Fruit fly (Drosophila melanogaster) whole organism, prepupa: ENCODE measurements around the gene CG9257.

ENCODE experiments used
- Blimp-1 ChIP-seq: fragments of 200-800 bp; sonication (Bioruptor generic); optimal IDR thresholded peaks from 3 replicates; lab custom pipeline; 2017; ENCODE audit warnings: missing biosample characterization, missing genetic modification characterization, mild to moderate bottlenecking, moderate library complexity, missing genetic modification reagents
- CG10669 ChIP-seq: fragments of 200-800 bp; sonication (Bioruptor generic); optimal IDR thresholded peaks from 3 replicates; lab custom pipeline; 2018; ENCODE audit warnings: missing biosample characterization, mild to moderate bottlenecking, missing genetic modification characterization, moderate library complexity
- CG11762 ChIP-seq: fragments of 200-800 bp; sonication (Bioruptor generic); optimal IDR thresholded peaks from 3 replicates; lab custom pipeline; 2016; ENCODE audit warnings: missing biosample characterization, missing genetic modification characterization; ENCODE audit not compliant: insufficient read depth
- CG11902 ChIP-seq: fragments of 200-800 bp; sonication (Bioruptor generic); optimal IDR thresholded peaks from 3 replicates; lab custom pipeline; 2016; ENCODE audit warnings: missing biosample characterization, missing genetic modification characterization
- CG15336 ChIP-seq: fragments of 200-800 bp; sonication (Bioruptor generic); IDR thresholded peaks from 2 replicates; pipeline ENCODE4 v1.3.6; 2022; ENCODE audit warnings: missing biosample characterization, missing genetic modification characterization
- CG16779 ChIP-seq: fragments of 200-800 bp; sonication (Bioruptor generic); optimal IDR thresholded peaks from 3 replicates; lab custom pipeline; 2017; ENCODE audit warnings: missing biosample characterization, mild to moderate bottlenecking, missing genetic modification characterization
- CG3032 ChIP-seq: fragments of 200-800 bp; optimal IDR thresholded peaks from 2 replicates; lab custom pipeline; 2019; ENCODE audit warnings: missing biosample characterization, mild to moderate bottlenecking, missing genetic modification characterization, moderate library complexity
- CG31627 ChIP-seq: fragments of 200-800 bp; sonication (Bioruptor generic); optimal IDR thresholded peaks from 3 replicates; lab custom pipeline; 2016; ENCODE audit warnings: missing biosample characterization, missing genetic modification characterization
- CG32006 ChIP-seq: fragments of 200-800 bp; sonication (Bioruptor generic); optimal IDR thresholded peaks from 3 replicates; lab custom pipeline; 2017; ENCODE audit warnings: missing biosample characterization, mild to moderate bottlenecking, missing genetic modification characterization
- CG34406 ChIP-seq: fragments of 200-800 bp; sonication (Bioruptor generic); optimal IDR thresholded peaks from 3 replicates; lab custom pipeline; 2016; ENCODE audit warnings: missing biosample characterization, missing genetic modification characterization
- CG3919 ChIP-seq: fragments of 200-800 bp; sonication (Bioruptor generic); optimal IDR thresholded peaks from 3 replicates; lab custom pipeline; 2016; ENCODE audit warnings: missing biosample characterization, missing genetic modification characterization
- CG6163 ChIP-seq: fragments of 200-800 bp; sonication (Bioruptor generic); IDR thresholded peaks from 3 replicates; pipeline ENCODE4 v1.3.6; 2022; ENCODE audit warnings: missing biosample characterization, missing genetic modification characterization
- CG6276 ChIP-seq: fragments of 200-800 bp; sonication (Bioruptor generic); optimal IDR thresholded peaks from 2 replicates; lab custom pipeline; 2017; ENCODE audit warnings: missing biosample characterization, mild to moderate bottlenecking, missing genetic modification characterization
- CG8119 ChIP-seq: fragments of 200-800 bp; sonication (Bioruptor generic); IDR thresholded peaks from 3 replicates; pipeline ENCODE4 v1.3.6; 2022; ENCODE audit warnings: missing biosample characterization, missing genetic modification characterization
- CG8319 ChIP-seq: fragments of 200-800 bp; sonication (Bioruptor generic); optimal IDR thresholded peaks from 3 replicates; lab custom pipeline; 2016; ENCODE audit warnings: missing biosample characterization, missing genetic modification characterization
- CG8632 ChIP-seq: fragments of 200-800 bp; sonication (Bioruptor generic); optimal IDR thresholded peaks from 3 replicates; lab custom pipeline; 2016; ENCODE audit warnings: missing biosample characterization, missing genetic modification characterization
- CG9139 ChIP-seq: fragments of 200-800 bp; sonication (Bioruptor generic); optimal IDR thresholded peaks from 3 replicates; lab custom pipeline; 2017; ENCODE audit warnings: missing biosample characterization, mild to moderate bottlenecking, missing genetic modification characterization
- Eip78C ChIP-seq: fragments of 200-800 bp; sonication (Bioruptor generic); peaks from one replicate; lab custom pipeline; 2016; ENCODE audit warnings: missing biosample characterization, missing genetic modification characterization
- Eip93F ChIP-seq: fragments of 200-800 bp; sonication (Bioruptor generic); optimal IDR thresholded peaks from 2 replicates; lab custom pipeline; 2016; ENCODE audit warnings: missing biosample characterization, mild to moderate bottlenecking, missing genetic modification characterization
- Gug ChIP-seq: fragments of 200-800 bp; sonication (Bioruptor generic); IDR thresholded peaks from 2 replicates; pipeline ENCODE4 v1.3.6; 2022; ENCODE audit warnings: missing biosample characterization, missing genetic modification characterization
- Hr39 ChIP-seq: fragments of 200-800 bp; sonication (Bioruptor generic); optimal IDR thresholded peaks from 2 replicates; lab custom pipeline; 2016; ENCODE audit warnings: missing biosample characterization, missing genetic modification characterization
- Hr4 ChIP-seq: fragments of 200-800 bp; sonication (Bioruptor generic); optimal IDR thresholded peaks from 3 replicates; lab custom pipeline; 2016; ENCODE audit warnings: missing biosample characterization, missing genetic modification characterization
- Lpt ChIP-seq: fragments of 200-800 bp; sonication (Bioruptor generic); optimal IDR thresholded peaks from 3 replicates; lab custom pipeline; 2016; ENCODE audit warnings: missing biosample characterization, missing genetic modification characterization
- Met ChIP-seq: fragments of 200-800 bp; sonication (Bioruptor generic); optimal IDR thresholded peaks from 3 replicates; lab custom pipeline; 2016; ENCODE audit warnings: missing biosample characterization, missing genetic modification characterization
- Smox ChIP-seq: fragments of 200-800 bp; sonication (Bioruptor generic); optimal IDR thresholded peaks from 3 replicates; lab custom pipeline; 2016; ENCODE audit warnings: missing biosample characterization, missing genetic modification characterization
- Sox14 ChIP-seq: fragments of 200-800 bp; sonication (Bioruptor generic); optimal IDR thresholded peaks from 3 replicates; lab custom pipeline; 2016; ENCODE audit warnings: missing biosample characterization, missing genetic modification characterization
- acj6 ChIP-seq: fragments of 200-800 bp; sonication (Bioruptor generic); optimal IDR thresholded peaks from 3 replicates; lab custom pipeline; 2016; ENCODE audit warnings: missing biosample characterization, missing genetic modification characterization
- eg ChIP-seq: fragments of 200-800 bp; sonication (Bioruptor generic); IDR thresholded peaks from 3 replicates; pipeline ENCODE4 v1.3.6; 2022; ENCODE audit warnings: missing biosample characterization, missing genetic modification characterization
- fd85E ChIP-seq: fragments of 200-800 bp; sonication (Bioruptor generic); optimal IDR thresholded peaks from 3 replicates; lab custom pipeline; 2016; ENCODE audit warnings: missing biosample characterization, missing genetic modification characterization
- fkh ChIP-seq: fragments of 200-800 bp; sonication (Bioruptor generic); optimal IDR thresholded peaks from 3 replicates; lab custom pipeline; 2017; ENCODE audit warnings: missing biosample characterization, mild to moderate bottlenecking, missing genetic modification characterization, moderate library complexity
- lz ChIP-seq: fragments of 200-800 bp; sonication (Bioruptor generic); optimal IDR thresholded peaks from 3 replicates; lab custom pipeline; 2016; ENCODE audit warnings: missing biosample characterization, missing genetic modification characterization
- pdm3 ChIP-seq: fragments of 200-800 bp; sonication (Bioruptor generic); optimal IDR thresholded peaks from 3 replicates; lab custom pipeline; 2016; ENCODE audit warnings: missing biosample characterization, missing genetic modification characterization
- ss ChIP-seq, 2 experiments: fragments of 200-800 bp; sonication (Bioruptor generic); optimal IDR thresholded peaks; 2 replicates in 1 of 2; 3 replicates in 1 of 2; lab custom pipeline; 2017 to 2018; ENCODE audit warnings: mild to moderate bottlenecking in 2 of 2, missing biosample characterization in 2 of 2, missing genetic modification characterization in 2 of 2, moderate library complexity in 1 of 2
- svp ChIP-seq: fragments of 200-800 bp; sonication (Bioruptor generic); peaks from one replicate; lab custom pipeline; 2016; ENCODE audit warnings: missing biosample characterization, missing genetic modification characterization
- vri ChIP-seq: fragments of 200-800 bp; sonication (Bioruptor generic); optimal IDR thresholded peaks from 3 replicates; lab custom pipeline; 2016; ENCODE audit warnings: missing biosample characterization, mild to moderate bottlenecking, missing genetic modification characterization

The CG9257 gene

dm6 chr2L:21070825-21071224, 31.7 kb upstream of the CG9257 start:
- TF ChIP-seq Eip78C (peak; percentile 70), vri (peak; percentile 56), lz (no peak)

- TF ChIP-seq lz: peak; percentile 6
- 0 out of 3 replicates have a peak, but pooled peaks have one; percentile 26 for TF ChIP-seq CG6163
- TF ChIP-seq CG34406 (GFP tag; lab: Kevin White, UChicago): no peak
- peak; percentile 27 for TF ChIP-seq Eip78C
These were observed 31.1 kb upstream of the CG9257 start, which contains the start of gene CG9265 for dm6 chr2L:21071435-21071834. TSS of gene CG9265 (minus strand) at chr2L:21071502.

dm6 chr2L:21072389-21072788, 30.2 kb upstream of the CG9257 start:
- TF ChIP-seq CG15336 (GFP tag; lab: Robert Waterston, UW) (no peak), Lpt (GFP tag; lab: Kevin White, UChicago) (no peak), CG9139 (GFP tag; lab: Kevin White, UChicago) (no peak), Met (no peak), vri (no peak), lz (no peak), CG8319 (GFP tag; lab: Kevin White, UChicago) (no peak), Smox (GFP tag; lab: Kevin White, UChicago) (no peak), acj6 (GFP tag; lab: Kevin White, UChicago) (no peak), CG11902 (GFP tag; lab: Kevin White, UChicago) (no peak), Eip93F (GFP tag; lab: Kevin White, UChicago) (no peak), CG8632 (GFP tag; lab: Kevin White, UChicago) (no peak), Sox14 (no peak), CG3919 (GFP tag; lab: Kevin White, UChicago) (no peak), Hr4 (no peak)

dm6 chr2L:21073300-21073699, 29.2 kb upstream of the CG9257 start:
- TF ChIP-seq Gug (GFP tag; lab: Robert Waterston, UW) (no peak), Blimp-1 (no peak), CG31627 (GFP tag; lab: Kevin White, UChicago) (no peak), CG8119 (GFP tag; lab: Robert Waterston, UW) (no peak), CG16779 (no peak), CG8319 (GFP tag; lab: Kevin White, UChicago) (no peak), Eip78C (no peak), CG34406 (GFP tag; lab: Kevin White, UChicago) (no peak), Met (no peak)

dm6 chr2L:21073818-21074217, 28.7 kb upstream of the CG9257 start:
- TF ChIP-seq fd85E (GFP tag; lab: Kevin White, UChicago): no peak
- no peak for TF ChIP-seq CG8632 (GFP tag; lab: Kevin White, UChicago)
- TF ChIP-seq CG11902 (GFP tag; lab: Kevin White, UChicago): no peak
- TF ChIP-seq svp (GFP tag; lab: Kevin White, UChicago): no peak
- no peak for TF ChIP-seq CG11762 (GFP tag; lab: Kevin White, UChicago)
- TF ChIP-seq fkh: no peak
- TF ChIP-seq Eip78C: no peak
- TF ChIP-seq CG6276: no peak
- no peak for TF ChIP-seq CG10669 (GFP tag; lab: Kevin White, UChicago)
- TF ChIP-seq eg (GFP tag; lab: Robert Waterston, UW): no peak
- no peak for TF ChIP-seq CG3032 (tag; lab: Kevin White, UChicago)
- TF ChIP-seq Hr39 (GFP tag; lab: Kevin White, UChicago): no peak
- no peak for TF ChIP-seq Met
- TF ChIP-seq ss (GFP tag; optimal IDR thresholded peaks at IDR 0.05; lab: Kevin White, UChicago): no peak
- TF ChIP-seq CG32006 (GFP tag; lab: Kevin White, UChicago): no peak
- TF ChIP-seq pdm3: no peak
